Worm (Caenorhabditis elegans) whole organism, midembryonic: Measurements from ENCODE around the gene F53F4.16.
A peak's percentile ranks its signal among the peaks of the same experiment; 100 is the strongest.

Experiments
- T22C8.4 ChIP-seq: fragments of 200-800 bp; sonication (Bioruptor generic); IDR thresholded peaks from 2 replicates; pipeline ENCODE4 v1.3.6; 2022; ENCODE audit warnings: missing genetic modification characterization, missing compliant biosample characterization
- cog-1 ChIP-seq: sonication (generic microtip); optimal IDR thresholded peaks from 2 replicates; lab custom pipeline; 2016; ENCODE audit warnings: missing genetic modification characterization, missing compliant biosample characterization
- flt-1 ChIP-seq: fragments of 200-800 bp; sonication (Bioruptor generic); IDR thresholded peaks from 2 replicates; pipeline ENCODE4 v1.3.6; 2022; ENCODE audit warnings: missing genetic modification characterization, missing compliant biosample characterization
- klf-2 ChIP-seq: fragments of 200-800 bp; sonication (Bioruptor generic); conservative IDR thresholded peaks from 2 replicates; pipeline ENCODE4 v1.3.6; 2022; ENCODE audit warnings: missing genetic modification reagents, missing genetic modification characterization, missing compliant biosample characterization
- med-1 ChIP-seq: sonication (generic microtip); optimal IDR thresholded peaks from 2 replicates; lab custom pipeline; 2017; ENCODE audit warnings: missing genetic modification characterization, mild to moderate bottlenecking, missing compliant biosample characterization, antibody characterized with exemption, missing genetic modification reagents; ENCODE audit not compliant: insufficient read depth
- ref-1 ChIP-seq: fragments of 200-800 bp; sonication (Bioruptor generic); conservative IDR thresholded peaks from 2 replicates; pipeline ENCODE4 v1.3.6; 2022; ENCODE audit warnings: missing genetic modification reagents, missing genetic modification characterization, missing compliant biosample characterization
- tab-1 ChIP-seq: fragments of 200-800 bp; sonication (Bioruptor generic); IDR thresholded peaks from 2 replicates; pipeline ENCODE4 v1.3.6; 2022; ENCODE audit warnings: missing genetic modification characterization, missing compliant biosample characterization
- ztf-23 ChIP-seq: fragments of 200-800 bp; sonication (Bioruptor generic); IDR thresholded peaks from 2 replicates; pipeline ENCODE4 v1.3.6; 2022; ENCODE audit warnings: missing genetic modification reagents, missing genetic modification characterization, missing compliant biosample characterization
- ztf-29 ChIP-seq: fragments of 200-800 bp; sonication (Bioruptor generic); IDR thresholded peaks from 2 replicates; pipeline ENCODE4 v1.3.6; 2022; ENCODE audit warnings: missing genetic modification reagents, missing genetic modification characterization, missing compliant biosample characterization

F53F4.16 gene

DNA sequence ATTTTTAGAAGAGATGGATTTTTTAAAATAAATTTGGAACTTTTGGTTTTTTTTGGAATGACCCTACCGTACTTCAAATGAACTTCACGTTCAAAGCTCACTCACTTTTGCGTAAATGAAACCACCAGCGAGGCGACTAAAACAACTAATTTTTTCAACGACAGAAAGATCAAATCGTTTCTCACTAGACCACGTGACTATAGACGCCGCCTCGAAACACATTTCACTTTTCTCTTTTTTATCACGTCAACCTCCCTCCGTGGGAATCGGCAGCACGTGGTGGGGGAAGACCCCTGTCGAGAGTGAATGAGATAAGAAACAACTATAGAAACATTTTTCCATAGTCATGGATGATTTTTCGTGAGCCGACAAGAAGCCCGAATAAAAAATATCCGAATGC lies 35.7 kb upstream of the F53F4.16 start:
- TF ChIP-seq tab-1 (no peak), klf-2 (GFP tag; lab: Robert Waterston, UW) (no peak), T22C8.4 (GFP tag; lab: Robert Waterston, UW) (no peak), cog-1 (tag; lab: Kevin White, UChicago) (no peak), ztf-29 (GFP tag; lab: Robert Waterston, UW) (no peak), ztf-23 (GFP tag; lab: Robert Waterston, UW) (no peak), ref-1 (no peak), flt-1 (GFP tag; lab: Robert Waterston, UW) (no peak), med-1 (GFP tag; lab: Kevin White, UChicago) (no peak)

DNA sequence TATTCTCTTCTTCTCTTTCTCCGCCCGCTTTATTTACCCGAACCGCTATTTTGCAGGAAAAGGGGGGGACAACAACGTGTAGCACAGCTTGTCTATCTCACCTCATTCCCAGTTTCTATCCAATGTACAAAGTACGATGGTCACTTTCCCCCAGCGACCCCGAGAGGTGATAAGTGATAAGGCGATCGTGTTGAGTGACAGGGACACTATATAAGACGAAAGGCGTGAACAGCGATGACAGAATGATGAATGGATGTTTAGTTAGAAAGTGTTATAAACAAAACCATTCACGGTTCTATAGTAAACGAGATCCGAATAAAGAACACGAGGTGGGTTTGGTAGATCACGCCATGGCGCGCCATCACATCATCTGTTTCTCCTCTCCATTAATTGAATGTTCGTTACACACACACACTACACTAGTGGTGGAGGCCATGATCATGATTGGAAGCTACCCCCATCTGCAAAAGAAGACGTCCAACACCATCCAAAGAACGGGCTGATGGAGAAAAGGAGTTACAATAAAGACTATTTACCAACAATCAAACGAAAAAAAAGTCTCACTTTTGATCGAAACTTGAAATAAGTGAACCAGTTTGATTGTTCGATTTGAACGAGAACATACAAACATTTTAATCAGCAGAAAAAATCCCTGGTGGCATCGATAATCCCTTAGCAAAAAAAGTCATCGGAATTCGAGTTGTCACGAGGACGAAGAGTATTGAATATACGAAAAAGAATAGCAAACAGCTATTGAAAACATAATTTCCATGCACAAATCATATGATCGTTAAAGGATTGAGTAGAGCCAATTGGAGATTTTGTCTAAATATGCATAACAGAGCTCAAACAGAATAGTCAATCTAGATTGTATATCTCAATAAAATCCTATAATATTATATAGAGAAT lies 35.0 kb upstream of the F53F4.16 start:
- TF ChIP-seq ztf-29 (GFP tag; lab: Robert Waterston, UW) (no peak), cog-1 (tag; lab: Kevin White, UChicago) (no peak), ref-1 (no peak), flt-1 (GFP tag; lab: Robert Waterston, UW) (no peak), klf-2 (GFP tag; lab: Robert Waterston, UW) (no peak), med-1 (GFP tag; lab: Kevin White, UChicago) (no peak), T22C8.4 (GFP tag; lab: Robert Waterston, UW) (no peak), tab-1 (no peak), ztf-23 (GFP tag; lab: Robert Waterston, UW) (no peak)

ce11 chrV:13655202-13655764 lies 33.7 kb upstream of the F53F4.16 start:
- TF ChIP-seq cog-1 (tag; lab: Kevin White, UChicago) (peak; percentile 69), ztf-23 (GFP tag; lab: Robert Waterston, UW) (no peak)

- TF ChIP-seq ztf-29 (GFP tag; lab: Robert Waterston, UW) (no peak), klf-2 (GFP tag; lab: Robert Waterston, UW) (no peak), T22C8.4 (GFP tag; lab: Robert Waterston, UW) (no peak), med-1 (GFP tag; lab: Kevin White, UChicago) (no peak)
Measured at ce11 chrV:13654394-13654792, 32.8 kb upstream of the F53F4.16 start.

ce11 chrV:13653713-13654393 lies 32.2 kb upstream of the F53F4.16 start, which contains the start of gene lpin-1:
lpin-1 (minus strand) TSS chrV:13654129.
- TF ChIP-seq klf-2 (GFP tag; lab: Robert Waterston, UW) (no peak), ref-1 (no peak), T22C8.4 (GFP tag; lab: Robert Waterston, UW) (no peak), ztf-29 (GFP tag; lab: Robert Waterston, UW) (no peak)

ce11 chrV:13652322-13652721 lies 30.7 kb upstream of the F53F4.16 start:
- TF ChIP-seq flt-1 (GFP tag; lab: Robert Waterston, UW), result no peak
- TF ChIP-seq ref-1, result no peak
- no peak for TF ChIP-seq T22C8.4 (GFP tag; lab: Robert Waterston, UW)
- TF ChIP-seq med-1 (GFP tag; lab: Kevin White, UChicago), result no peak
- no peak for TF ChIP-seq cog-1 (tag; lab: Kevin White, UChicago)
- no peak for TF ChIP-seq ztf-29 (GFP tag; lab: Robert Waterston, UW)
- TF ChIP-seq tab-1, result no peak
- no peak for TF ChIP-seq klf-2 (GFP tag; lab: Robert Waterston, UW)
- TF ChIP-seq ztf-23 (GFP tag; lab: Robert Waterston, UW), result no peak

ce11 chrV:13650800-13651199 lies 29.2 kb upstream of the F53F4.16 start:
- TF ChIP-seq tab-1 (no peak), flt-1 (GFP tag; lab: Robert Waterston, UW) (no peak), cog-1 (tag; lab: Kevin White, UChicago) (no peak), ref-1 (no peak), T22C8.4 (GFP tag; lab: Robert Waterston, UW) (no peak), ztf-29 (GFP tag; lab: Robert Waterston, UW) (no peak), med-1 (GFP tag; lab: Kevin White, UChicago) (no peak), ztf-23 (GFP tag; lab: Robert Waterston, UW) (no peak), klf-2 (GFP tag; lab: Robert Waterston, UW) (no peak)

- TF ChIP-seq ref-1 (no peak), klf-2 (GFP tag; lab: Robert Waterston, UW) (no peak), ztf-29 (GFP tag; lab: Robert Waterston, UW) (no peak), T22C8.4 (GFP tag; lab: Robert Waterston, UW) (no peak)
Measured at ce11 chrV:13649730-13650349, 28.2 kb upstream of the F53F4.16 start, which contains the start of gene H37A05.4. H37A05.4 (minus strand) TSS chrV:13649780.

- TF ChIP-seq ztf-29 (GFP tag; lab: Robert Waterston, UW) (no peak), tab-1 (no peak), ref-1 (no peak), flt-1 (GFP tag; lab: Robert Waterston, UW) (no peak), med-1 (GFP tag; lab: Kevin White, UChicago) (no peak), cog-1 (tag; lab: Kevin White, UChicago) (no peak), klf-2 (GFP tag; lab: Robert Waterston, UW) (no peak), T22C8.4 (GFP tag; lab: Robert Waterston, UW) (no peak), ztf-23 (GFP tag; lab: Robert Waterston, UW) (no peak)
Measured at ce11 chrV:13647617-13648016, 26.0 kb upstream of the F53F4.16 start.
